Worm (Caenorhabditis elegans): ENCODE data around the gene F13A7.7.

Gene F13A7.7

DNA sequence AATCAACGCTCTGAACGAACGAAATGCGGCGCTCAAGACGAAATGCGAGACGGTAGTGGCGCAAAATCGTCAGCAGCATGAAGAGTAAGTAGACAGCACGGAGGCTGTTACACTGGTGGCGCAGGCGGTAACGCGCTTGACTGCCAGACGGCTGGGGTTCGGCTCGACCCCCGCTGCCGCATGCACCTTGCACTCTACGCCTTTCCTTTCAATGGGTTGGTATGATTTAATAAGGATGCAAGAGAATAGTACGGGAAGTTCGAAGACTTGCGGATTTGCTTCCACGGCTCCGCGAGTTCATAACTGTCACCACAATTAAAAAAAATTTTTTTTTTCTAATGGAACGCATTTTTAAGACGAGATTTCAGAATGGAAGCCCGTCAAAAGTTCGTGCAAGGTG lies 13.6 kb downstream of the F13A7.7 start (continued):
- TF ChIP-seq F13H6.1 (tag; optimal IDR thresholded peaks at IDR 0.05) = peak; percentile 72
- no peak for TF ChIP-seq nhr-6 (tag; optimal IDR thresholded peaks at IDR 0.05)
- TF ChIP-seq nhr-77 (tag; optimal IDR thresholded peaks at IDR 0.05) = no peak
- no peak for TF ChIP-seq alr-1 (tag; optimal IDR thresholded peaks at IDR 0.05)
- peak; percentile 70 for TF ChIP-seq snpc-4 (tag; optimal IDR thresholded peaks at IDR 0.05)

DNA sequence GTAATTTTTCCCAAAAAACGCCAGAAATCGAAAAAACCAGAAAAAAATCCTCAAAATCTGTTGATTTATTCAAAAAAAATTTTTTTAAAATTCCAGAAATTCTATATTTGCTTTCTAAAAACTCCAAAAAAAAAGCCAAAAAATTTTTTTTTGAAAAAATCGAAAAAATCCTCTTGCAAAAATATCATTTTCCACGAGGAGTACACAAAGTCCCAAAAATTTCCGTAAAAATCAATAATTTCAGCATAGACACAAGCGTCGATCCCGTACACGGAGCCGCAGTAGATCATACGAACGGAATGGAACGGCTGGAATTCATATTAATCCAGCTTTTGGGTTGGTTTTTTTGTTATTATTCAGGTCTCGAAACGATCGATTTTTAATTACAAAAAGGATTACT lies 15.5 kb downstream of the F13A7.7 start:
- TF ChIP-seq ceh-16 (tag; optimal IDR thresholded peaks at IDR 0.05) (no peak), ztf-1 (GFP tag; conservative IDR thresholded peaks at IDR 0.05) (no peak), ceh-82 (tag; optimal IDR thresholded peaks at IDR 0.05) (no peak), unc-62 (GFP tag; optimal IDR thresholded peaks at IDR 0.05) (no peak), unc-39 (tag; optimal IDR thresholded peaks at IDR 0.05) (no peak), nhr-10 (tag; optimal IDR thresholded peaks at IDR 0.05) (no peak), gmeb-1 (tag; optimal IDR thresholded peaks at IDR 0.05) (no peak), sma-3 (GFP tag; optimal IDR thresholded peaks at IDR 0.05) (no peak), nhr-23 (tag; optimal IDR thresholded peaks at IDR 0.05) (no peak), ZK546.5 (tag; optimal IDR thresholded peaks at IDR 0.05) (no peak), elt-1 (tag; optimal IDR thresholded peaks at IDR 0.05) (no peak), lin-11 (tag; optimal IDR thresholded peaks at IDR 0.05) (no peak), nhr-6 (tag; optimal IDR thresholded peaks at IDR 0.05) (no peak), mbf-1 (tag; optimal IDR thresholded peaks at IDR 0.05) (no peak), crh-2 (tag; optimal IDR thresholded peaks at IDR 0.05) (no peak), snpc-4 (tag; optimal IDR thresholded peaks at IDR 0.05) (no peak), R02D3.7 (tag; optimal IDR thresholded peaks at IDR 0.05) (no peak), peb-1 (tag; optimal IDR thresholded peaks at IDR 0.05) (no peak), sma-9 (GFP tag; optimal IDR thresholded peaks at IDR 0.05) (no peak), sma-9 (tag; optimal IDR thresholded peaks at IDR 0.05) (no peak), zag-1 (tag; optimal IDR thresholded peaks at IDR 0.05) (no peak)

DNA sequence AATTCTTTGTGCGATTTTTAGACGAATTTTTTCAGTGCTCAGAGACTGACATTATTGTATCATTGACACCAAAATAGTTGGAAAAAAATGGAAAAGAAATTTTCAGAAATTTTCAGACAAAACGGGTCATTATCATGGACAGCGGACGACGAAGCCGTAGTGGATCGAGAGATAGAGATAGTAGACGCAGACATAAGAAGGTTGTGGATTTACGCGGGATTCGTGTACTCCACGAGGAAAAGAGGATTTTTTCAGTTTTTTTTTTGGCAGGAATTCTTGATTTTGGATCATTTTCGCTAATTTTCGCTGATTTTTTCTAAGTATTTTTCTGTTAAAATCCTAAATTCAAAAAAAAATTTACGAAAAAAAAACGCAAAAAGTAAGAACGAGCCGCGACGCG lies 16.1 kb downstream of the F13A7.7 start, which contains the start of gene W08G11.3:
Gene W08G11.3, plus strand, starts transcription at position 107 of the 400 bp plus-strand sequence.
- TF ChIP-seq nhr-6 (tag; optimal IDR thresholded peaks at IDR 0.05) (no peak), nhr-129 (tag; optimal IDR thresholded peaks at IDR 0.05) (peak; percentile 11)

DNA sequence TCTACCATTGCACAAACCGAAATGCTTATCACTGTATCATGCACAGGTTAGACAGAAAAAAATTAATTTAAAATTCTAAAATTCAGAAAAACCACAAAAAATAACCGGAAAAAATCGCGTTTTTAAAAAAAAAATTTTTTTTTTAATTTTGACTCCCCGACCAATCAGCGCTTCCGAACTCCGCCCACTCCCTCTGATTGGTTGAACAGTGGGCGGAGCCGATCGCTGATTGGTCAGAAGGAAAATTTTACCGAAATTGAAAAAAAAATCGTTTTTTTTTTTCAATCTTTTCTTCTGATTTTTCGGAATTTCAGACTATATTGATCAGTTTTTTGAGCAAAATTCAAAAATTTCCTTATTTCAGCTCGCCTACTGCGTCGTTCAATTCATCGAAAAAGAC lies 22.3 kb downstream of the F13A7.7 start:
- no peak for TF ChIP-seq skn-1 (tag; optimal IDR thresholded peaks at IDR 0.05)
- TF ChIP-seq nhr-237 (tag; optimal IDR thresholded peaks at IDR 0.05) = no peak
- TF ChIP-seq nhr-6 (tag; optimal IDR thresholded peaks at IDR 0.05) = no peak
- TF ChIP-seq R02D3.7 (tag; optimal IDR thresholded peaks at IDR 0.05) = no peak
- TF ChIP-seq lin-13 (GFP tag; optimal IDR thresholded peaks at IDR 0.05) = no peak
- no peak for TF ChIP-seq peb-1 (tag; optimal IDR thresholded peaks at IDR 0.05)
- no peak for TF ChIP-seq nhr-11 (tag; optimal IDR thresholded peaks at IDR 0.05)
- no peak for TF ChIP-seq nhr-25 (tag; optimal IDR thresholded peaks at IDR 0.05)
- no peak for TF ChIP-seq ceh-16 (tag; optimal IDR thresholded peaks at IDR 0.05)
- no peak for TF ChIP-seq snpc-4 (tag; optimal IDR thresholded peaks at IDR 0.05)

DNA sequence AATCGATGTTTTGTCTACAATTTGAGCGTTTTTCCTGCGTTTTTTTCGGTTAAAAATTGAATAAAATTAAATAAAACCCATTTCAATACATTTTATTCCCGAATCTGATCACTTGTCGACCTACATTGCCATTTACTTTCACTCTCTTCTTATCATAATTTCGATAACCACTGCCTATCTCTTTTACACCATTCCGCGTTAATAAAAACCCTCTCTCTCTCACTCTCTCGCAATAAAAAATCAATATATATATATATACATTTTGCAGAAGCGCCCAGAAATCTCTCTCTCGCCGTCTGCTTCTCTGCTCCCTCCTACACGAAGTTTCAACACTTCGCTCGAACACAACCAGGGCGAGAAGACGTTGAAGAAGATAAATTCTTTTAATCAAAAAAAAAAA lies 26.4 kb downstream of the F13A7.7 start, which contains the start of gene pptr-1:
Gene pptr-1, plus strand, starts transcription at position 269 of the 400 bp plus-strand sequence.
- TF ChIP-seq lin-11 (tag; optimal IDR thresholded peaks at IDR 0.05) (no peak), unc-62 (GFP tag; optimal IDR thresholded peaks at IDR 0.05) (no peak), ama-1 (optimal IDR thresholded peaks at IDR 0.05) (no peak), nhr-77 (tag; optimal IDR thresholded peaks at IDR 0.05) (no peak), lsy-2 (tag; optimal IDR thresholded peaks at IDR 0.05) (no peak), nhr-6 (tag; optimal IDR thresholded peaks at IDR 0.05) (no peak), fos-1 (tag; optimal IDR thresholded peaks at IDR 0.05) (peak; percentile 70), elt-3 (tag; optimal IDR thresholded peaks at IDR 0.05) (no peak), zag-1 (tag; optimal IDR thresholded peaks at IDR 0.05) (no peak), crh-2 (tag; optimal IDR thresholded peaks at IDR 0.05) (peak; percentile 12), nhr-21 (tag; optimal IDR thresholded peaks at IDR 0.05) (no peak), elt-1 (tag; optimal IDR thresholded peaks at IDR 0.05) (no peak), aly-2 (tag; optimal IDR thresholded peaks at IDR 0.05) (no peak), nhr-12 (tag; optimal IDR thresholded peaks at IDR 0.05) (no peak), nhr-11 (tag; optimal IDR thresholded peaks at IDR 0.05) (no peak), ztf-1 (GFP tag; conservative IDR thresholded peaks at IDR 0.05) (no peak), unc-39 (tag; optimal IDR thresholded peaks at IDR 0.05) (no peak), blmp-1 (tag; optimal IDR thresholded peaks at IDR 0.05; ENCODE audit: insufficient read depth) (peak; percentile 86), sem-4 (tag; optimal IDR thresholded peaks at IDR 0.05) (no peak), ZK546.5 (tag; optimal IDR thresholded peaks at IDR 0.05) (no peak), mab-5 (tag; optimal IDR thresholded peaks at IDR 0.05) (no peak), Y55F3AM.14 (GFP tag; optimal IDR thresholded peaks at IDR 0.05) (no peak)
